Fruit fly (Drosophila melanogaster) whole organism, prepupa: Measurements from ENCODE around the gene TwdlD.

Experiments
- Blimp-1 ChIP-seq: fragments of 200-800 bp; sonication (Bioruptor generic); optimal IDR thresholded peaks from 3 replicates; lab custom pipeline; 2017; ENCODE audit warnings: missing biosample characterization, missing genetic modification characterization, mild to moderate bottlenecking, moderate library complexity, missing genetic modification reagents
- CG10631 ChIP-seq: fragments of 200-800 bp; sonication (Bioruptor generic); optimal IDR thresholded peaks from 2 replicates; lab custom pipeline; 2016; ENCODE audit warnings: missing biosample characterization, missing genetic modification characterization
- CG10669 ChIP-seq: fragments of 200-800 bp; sonication (Bioruptor generic); optimal IDR thresholded peaks from 3 replicates; lab custom pipeline; 2018; ENCODE audit warnings: missing biosample characterization, mild to moderate bottlenecking, missing genetic modification characterization, moderate library complexity
- CG11294 ChIP-seq: fragments of 200-800 bp; sonication (Bioruptor generic); IDR thresholded peaks from 2 replicates; pipeline ENCODE4 v1.3.6; 2022; ENCODE audit warnings: missing biosample characterization, missing genetic modification characterization
- CG11762 ChIP-seq: fragments of 200-800 bp; sonication (Bioruptor generic); optimal IDR thresholded peaks from 3 replicates; lab custom pipeline; 2016; ENCODE audit warnings: missing biosample characterization, missing genetic modification characterization; ENCODE audit not compliant: insufficient read depth
- CG11902 ChIP-seq: fragments of 200-800 bp; sonication (Bioruptor generic); optimal IDR thresholded peaks from 3 replicates; lab custom pipeline; 2016; ENCODE audit warnings: missing biosample characterization, missing genetic modification characterization
- CG15336 ChIP-seq: fragments of 200-800 bp; sonication (Bioruptor generic); IDR thresholded peaks from 2 replicates; pipeline ENCODE4 v1.3.6; 2022; ENCODE audit warnings: missing biosample characterization, missing genetic modification characterization
- CG16779 ChIP-seq: fragments of 200-800 bp; sonication (Bioruptor generic); optimal IDR thresholded peaks from 3 replicates; lab custom pipeline; 2017; ENCODE audit warnings: missing biosample characterization, mild to moderate bottlenecking, missing genetic modification characterization
- CG3032 ChIP-seq: fragments of 200-800 bp; optimal IDR thresholded peaks from 2 replicates; lab custom pipeline; 2019; ENCODE audit warnings: missing biosample characterization, mild to moderate bottlenecking, missing genetic modification characterization, moderate library complexity
- CG31627 ChIP-seq: fragments of 200-800 bp; sonication (Bioruptor generic); optimal IDR thresholded peaks from 3 replicates; lab custom pipeline; 2016; ENCODE audit warnings: missing biosample characterization, missing genetic modification characterization
- CG32006 ChIP-seq: fragments of 200-800 bp; sonication (Bioruptor generic); optimal IDR thresholded peaks from 3 replicates; lab custom pipeline; 2017; ENCODE audit warnings: missing biosample characterization, mild to moderate bottlenecking, missing genetic modification characterization
- CG34406 ChIP-seq: fragments of 200-800 bp; sonication (Bioruptor generic); optimal IDR thresholded peaks from 3 replicates; lab custom pipeline; 2016; ENCODE audit warnings: missing biosample characterization, missing genetic modification characterization
- CG3919 ChIP-seq: fragments of 200-800 bp; sonication (Bioruptor generic); optimal IDR thresholded peaks from 3 replicates; lab custom pipeline; 2016; ENCODE audit warnings: missing biosample characterization, missing genetic modification characterization
- CG4318 ChIP-seq: fragments of 200-800 bp; sonication (Bioruptor generic); optimal IDR thresholded peaks from 3 replicates; lab custom pipeline; 2017; ENCODE audit warnings: missing biosample characterization, mild to moderate bottlenecking, missing genetic modification characterization
- CG6163 ChIP-seq: fragments of 200-800 bp; sonication (Bioruptor generic); IDR thresholded peaks from 3 replicates; pipeline ENCODE4 v1.3.6; 2022; ENCODE audit warnings: missing biosample characterization, missing genetic modification characterization
- CG6792 ChIP-seq: fragments of 200-800 bp; sonication (Bioruptor generic); optimal IDR thresholded peaks from 3 replicates; lab custom pipeline; 2016; ENCODE audit warnings: missing biosample characterization, missing genetic modification characterization
- CG6808 ChIP-seq: fragments of 200-800 bp; sonication (Bioruptor generic); optimal IDR thresholded peaks from 3 replicates; lab custom pipeline; 2017; ENCODE audit warnings: missing biosample characterization, missing genetic modification characterization, mild to moderate bottlenecking, moderate library complexity, missing genetic modification reagents
- CG6854 ChIP-seq: fragments of 200-800 bp; sonication (Bioruptor generic); optimal IDR thresholded peaks from 2 replicates; lab custom pipeline; 2017; ENCODE audit warnings: missing biosample characterization, mild to moderate bottlenecking, missing genetic modification characterization
- CG8119 ChIP-seq: fragments of 200-800 bp; sonication (Bioruptor generic); IDR thresholded peaks from 3 replicates; pipeline ENCODE4 v1.3.6; 2022; ENCODE audit warnings: missing biosample characterization, missing genetic modification characterization
- CG8632 ChIP-seq: fragments of 200-800 bp; sonication (Bioruptor generic); optimal IDR thresholded peaks from 3 replicates; lab custom pipeline; 2016; ENCODE audit warnings: missing biosample characterization, missing genetic modification characterization
- Eip78C ChIP-seq: fragments of 200-800 bp; sonication (Bioruptor generic); peaks from one replicate; lab custom pipeline; 2016; ENCODE audit warnings: missing biosample characterization, missing genetic modification characterization
- Eip93F ChIP-seq: fragments of 200-800 bp; sonication (Bioruptor generic); optimal IDR thresholded peaks from 2 replicates; lab custom pipeline; 2016; ENCODE audit warnings: missing biosample characterization, mild to moderate bottlenecking, missing genetic modification characterization
- Ets21C ChIP-seq: fragments of 200-800 bp; sonication (Bioruptor generic); optimal IDR thresholded peaks from 3 replicates; lab custom pipeline; 2016; ENCODE audit warnings: missing biosample characterization, missing genetic modification characterization
- Ets96B ChIP-seq: fragments of 200-800 bp; optimal IDR thresholded peaks from 2 replicates; lab custom pipeline; 2019; ENCODE audit warnings: missing biosample characterization, mild to moderate bottlenecking, missing genetic modification characterization, moderate library complexity
- Hr38 ChIP-seq: sonication (Bioruptor generic); optimal IDR thresholded peaks from 2 replicates; lab custom pipeline; 2016; ENCODE audit warnings: missing biosample characterization, missing genetic modification characterization
- Hr39 ChIP-seq: fragments of 200-800 bp; sonication (Bioruptor generic); optimal IDR thresholded peaks from 2 replicates; lab custom pipeline; 2016; ENCODE audit warnings: missing biosample characterization, missing genetic modification characterization
- Hr4 ChIP-seq: fragments of 200-800 bp; sonication (Bioruptor generic); optimal IDR thresholded peaks from 3 replicates; lab custom pipeline; 2016; ENCODE audit warnings: missing biosample characterization, missing genetic modification characterization
- Met ChIP-seq: fragments of 200-800 bp; sonication (Bioruptor generic); optimal IDR thresholded peaks from 3 replicates; lab custom pipeline; 2016; ENCODE audit warnings: missing biosample characterization, missing genetic modification characterization
- Sox102F ChIP-seq: fragments of 200-800 bp; sonication (Bioruptor generic); optimal IDR thresholded peaks from 2 replicates; lab custom pipeline; 2016; ENCODE audit warnings: missing biosample characterization, mild to moderate bottlenecking, missing genetic modification characterization
- Sox14 ChIP-seq: fragments of 200-800 bp; sonication (Bioruptor generic); optimal IDR thresholded peaks from 3 replicates; lab custom pipeline; 2016; ENCODE audit warnings: missing biosample characterization, missing genetic modification characterization
- achi ChIP-seq: fragments of 200-800 bp; sonication (Bioruptor generic); optimal IDR thresholded peaks from 3 replicates; lab custom pipeline; 2016; ENCODE audit warnings: missing biosample characterization, missing genetic modification characterization
- cyc ChIP-seq: fragments of 200-800 bp; sonication (Bioruptor generic); optimal IDR thresholded peaks from 3 replicates; lab custom pipeline; 2016; ENCODE audit warnings: missing biosample characterization, missing genetic modification characterization
- dac ChIP-seq: fragments of 200-800 bp; sonication (Bioruptor generic); optimal IDR thresholded peaks from 2 replicates; lab custom pipeline; 2017; ENCODE audit warnings: missing biosample characterization, mild to moderate bottlenecking, missing genetic modification characterization
- dsx ChIP-seq: fragments of 200-800 bp; optimal IDR thresholded peaks from 3 replicates; lab custom pipeline; 2019; ENCODE audit warnings: missing biosample characterization, mild to moderate bottlenecking, missing genetic modification characterization, moderate library complexity; ENCODE audit not compliant: poor library complexity, severe bottlenecking
- eg ChIP-seq: fragments of 200-800 bp; sonication (Bioruptor generic); IDR thresholded peaks from 3 replicates; pipeline ENCODE4 v1.3.6; 2022; ENCODE audit warnings: missing biosample characterization, missing genetic modification characterization
- lz ChIP-seq: fragments of 200-800 bp; sonication (Bioruptor generic); optimal IDR thresholded peaks from 3 replicates; lab custom pipeline; 2016; ENCODE audit warnings: missing biosample characterization, missing genetic modification characterization
- net ChIP-seq: fragments of 200-800 bp; sonication (Bioruptor generic); optimal IDR thresholded peaks from 3 replicates; lab custom pipeline; 2016; ENCODE audit warnings: missing biosample characterization, missing genetic modification characterization
- pdm3 ChIP-seq: fragments of 200-800 bp; sonication (Bioruptor generic); optimal IDR thresholded peaks from 3 replicates; lab custom pipeline; 2016; ENCODE audit warnings: missing biosample characterization, missing genetic modification characterization
- salr ChIP-seq, 2 experiments: fragments of 200-800 bp; sonication (Bioruptor generic); optimal IDR thresholded peaks; 3 replicates each; lab custom pipeline; 2016 to 2018; ENCODE audit warnings: missing biosample characterization in 2 of 2, missing genetic modification characterization in 2 of 2, mild to moderate bottlenecking in 1 of 2
- spab ChIP-seq: fragments of 200-800 bp; sonication (Bioruptor generic); optimal IDR thresholded peaks from 2 replicates; lab custom pipeline; 2017; ENCODE audit warnings: missing biosample characterization, mild to moderate bottlenecking, missing genetic modification characterization, missing genetic modification reagents
- svp ChIP-seq: fragments of 200-800 bp; sonication (Bioruptor generic); peaks from one replicate; lab custom pipeline; 2016; ENCODE audit warnings: missing biosample characterization, missing genetic modification characterization
- vri ChIP-seq: fragments of 200-800 bp; sonication (Bioruptor generic); optimal IDR thresholded peaks from 3 replicates; lab custom pipeline; 2016; ENCODE audit warnings: missing biosample characterization, mild to moderate bottlenecking, missing genetic modification characterization

TwdlD gene

dm6 chr3R:26633010-26633409 lies 6.8 kb upstream of the TwdlD start:
- TF ChIP-seq Ets96B, result no peak
- TF ChIP-seq CG8632, result no peak
- TF ChIP-seq pdm3 (GFP tag; lab: Kevin White, UChicago), result no peak
- TF ChIP-seq CG34406, result no peak
- no peak for TF ChIP-seq salr (GFP tag; optimal IDR thresholded peaks at IDR 0.05; lab: Kevin White, UChicago)
- TF ChIP-seq Hr4 (GFP tag; lab: Kevin White, UChicago), result no peak
- TF ChIP-seq CG3032 (tag; lab: Kevin White, UChicago), result no peak
- no peak for TF ChIP-seq CG32006
- no peak for TF ChIP-seq CG6854 (GFP tag; lab: Kevin White, UChicago)
- TF ChIP-seq Hr39 (GFP tag; lab: Kevin White, UChicago), result no peak
- TF ChIP-seq CG16779 (tag; lab: Kevin White, UChicago), result no peak
- TF ChIP-seq CG11762 (GFP tag; lab: Kevin White, UChicago), result no peak
- TF ChIP-seq, all 60 proteins: peak for 0

dm6 chr3R:26633432-26633831 lies 6.4 kb upstream of the TwdlD start, which contains the start of gene TwdlH:
TwdlH (plus strand) TSS chr3R:26633732.
- TF ChIP-seq vri (GFP tag; lab: Kevin White, UChicago), result no peak

- TF ChIP-seq CG10631 (GFP tag; lab: Kevin White, UChicago) (no peak), net (no peak), CG32006 (no peak), CG31627 (no peak), Sox14 (no peak), CG34406 (no peak)
Measured at dm6 chr3R:26634585-26634984, 5.2 kb upstream of the TwdlD start, which contains the start of gene TwdlR. TwdlR (plus strand) TSS chr3R:26634885.

dm6 chr3R:26636388-26636787 lies 3.4 kb upstream of the TwdlD start, which contains the start of gene TwdlS:
TwdlS (plus strand) TSS chr3R:26636688.
- TF ChIP-seq Hr4 (GFP tag; lab: Kevin White, UChicago) (no peak), svp (peak; percentile 24)

- no peak for TF ChIP-seq Ets21C (GFP tag; lab: Kevin White, UChicago)
- no peak for TF ChIP-seq CG10669 (GFP tag; lab: Kevin White, UChicago)
- no peak for TF ChIP-seq net
- peak; percentile 15 for TF ChIP-seq cyc
- TF ChIP-seq CG11294, result 0 out of 2 replicates have a peak, but pooled peaks have one; percentile 7
- TF ChIP-seq Blimp-1 (GFP tag; lab: Kevin White, UChicago), result no peak
- TF ChIP-seq achi (GFP tag; lab: Kevin White, UChicago), result peak; percentile 37
- TF ChIP-seq dac (GFP tag; lab: Kevin White, UChicago), result peak; percentile 3
- TF ChIP-seq Eip78C, result peak; percentile 76
- no peak for TF ChIP-seq CG6808 (GFP tag; lab: Kevin White, UChicago)
- no peak for TF ChIP-seq spab (GFP tag; lab: Kevin White, UChicago)
- TF ChIP-seq CG6163 (GFP tag; lab: Robert Waterston, UW), result peak; percentile 45; the same call in 1 of the 3 replicates
- TF ChIP-seq Eip93F (GFP tag; lab: Kevin White, UChicago), result no peak
- no peak for TF ChIP-seq CG11902 (GFP tag; lab: Kevin White, UChicago)
- TF ChIP-seq dsx (GFP tag; lab: Kevin White, UChicago), result no peak
- peak; percentile 14 for TF ChIP-seq pdm3 (GFP tag; lab: Kevin White, UChicago)
- peak; percentile 57; the same call in 2 of the 3 replicates for TF ChIP-seq CG8119
- no peak for TF ChIP-seq CG16779 (tag; lab: Kevin White, UChicago)
- no peak for TF ChIP-seq Hr38 (GFP tag; lab: Kevin White, UChicago)
- no peak for TF ChIP-seq salr (GFP tag; optimal IDR thresholded peaks at IDR 0.05; lab: Kevin White, UChicago)
- peak; percentile 2 for TF ChIP-seq CG6792 (GFP tag; lab: Kevin White, UChicago)
- peak; percentile 16 for TF ChIP-seq Hr39 (GFP tag; lab: Kevin White, UChicago)
- TF ChIP-seq svp, result no peak
- TF ChIP-seq CG32006, result peak; percentile 55
- no peak for TF ChIP-seq Ets96B
- no peak for TF ChIP-seq CG4318 (GFP tag; lab: Kevin White, UChicago)
- TF ChIP-seq CG11762 (GFP tag; lab: Kevin White, UChicago), result peak; percentile 16
- peak; percentile 47 for TF ChIP-seq CG15336 (GFP tag; lab: Robert Waterston, UW)
- no peak for TF ChIP-seq vri (GFP tag; lab: Kevin White, UChicago)
- TF ChIP-seq CG3919 (GFP tag; lab: Kevin White, UChicago), result peak; percentile 26
- TF ChIP-seq Hr4 (GFP tag; lab: Kevin White, UChicago), result peak; percentile 53
- TF ChIP-seq eg (GFP tag; lab: Robert Waterston, UW), result 0 out of 3 replicates have a peak, but pooled peaks have one; percentile 13
- no peak for TF ChIP-seq Met (GFP tag; lab: Kevin White, UChicago)
- TF ChIP-seq Sox102F (GFP tag; lab: Kevin White, UChicago), result no peak
- TF ChIP-seq Sox14, result no peak
- TF ChIP-seq lz (GFP tag; lab: Kevin White, UChicago), result peak; percentile 4
- TF ChIP-seq CG10631 (GFP tag; lab: Kevin White, UChicago), result peak; percentile 39
Measured at dm6 chr3R:26654594-26654993, 14.8 kb downstream of the TwdlD start.
